Worm (Caenorhabditis elegans): Measurements from ENCODE around the gene arrd-15.

Gene arrd-15

ce11 chrIII:8911598-8912194 is 18.1 kb upstream of the arrd-15 start, which contains the start of gene tpk-1:
Gene tpk-1 (plus strand): TSS chrIII:8912144.
- TF ChIP-seq F10E7.11 (tag; optimal IDR thresholded peaks at IDR 0.05) (no peak), ztf-25 (GFP tag; IDR thresholded peaks at IDR 0.05) (no peak), T26A5.8 (tag; optimal IDR thresholded peaks at IDR 0.05) (no peak), pha-4 (tag; optimal IDR thresholded peaks at IDR 0.05) (no peak), Y53G8AR.9 (GFP tag; conservative IDR thresholded peaks at IDR 0.05) (0 out of 2 replicates have a peak, but pooled peaks have one; percentile 45), unc-130 (GFP tag; optimal IDR thresholded peaks at IDR 0.05) (no peak), egrh-3 (GFP tag; IDR thresholded peaks at IDR 0.05) (no peak), xnd-1 (tag; optimal IDR thresholded peaks at IDR 0.05) (no peak), lin-54 (GFP tag; optimal IDR thresholded peaks at IDR 0.05) (no peak), B0261.1 (tag; optimal IDR thresholded peaks at IDR 0.05) (no peak), lin-26 (GFP tag; IDR thresholded peaks at IDR 0.05) (no peak), atf-7 (tag; optimal IDR thresholded peaks at IDR 0.05) (peak; percentile 2), nfyb-1 (GFP tag; IDR thresholded peaks at IDR 0.05) (peak; percentile 51; the same call in 1 of the 2 replicates), dox-1 (GFP tag; IDR thresholded peaks at IDR 0.05) (no peak), repo-1 (tag; optimal IDR thresholded peaks at IDR 0.05) (no peak), Y95B8A.8 (GFP tag; IDR thresholded peaks at IDR 0.05) (no peak), madf-10 (tag; optimal IDR thresholded peaks at IDR 0.05) (no peak), lsy-27 (tag; optimal IDR thresholded peaks at IDR 0.05; ENCODE audit: borderline replicate concordance, insufficient read depth) (no peak), rcor-1 (GFP tag; IDR thresholded peaks at IDR 0.05) (no peak), ceh-27 (GFP tag; optimal IDR thresholded peaks at IDR 0.05) (no peak), ztf-26 (tag; optimal IDR thresholded peaks at IDR 0.05) (no peak), lin-40 (tag; optimal IDR thresholded peaks at IDR 0.05) (no peak)

ce11 chrIII:8913469-8913868 is 16.4 kb upstream of the arrd-15 start, which contains the start of gene trxr-2:
Gene trxr-2 (plus strand): TSS chrIII:8913769.
- TF ChIP-seq Y53F4B.3 (GFP tag; IDR thresholded peaks at IDR 0.05) (no peak), aptf-3 (GFP tag; IDR thresholded peaks at IDR 0.05) (no peak), dox-1 (GFP tag; IDR thresholded peaks at IDR 0.05) (no peak), tbx-9 (tag; optimal IDR thresholded peaks at IDR 0.05; ENCODE audit: borderline replicate concordance) (no peak), efl-1 (GFP tag; optimal IDR thresholded peaks at IDR 0.05) (no peak), nhr-27 (tag; optimal IDR thresholded peaks at IDR 0.05) (no peak)

ce11 chrIII:8917879-8918381 is 11.9 kb upstream of the arrd-15 start, which contains the start of gene cdc-25.3:
Gene cdc-25.3 (minus strand): TSS chrIII:8917929.
- peak; percentile 87 for TF ChIP-seq aptf-3 (GFP tag; IDR thresholded peaks at IDR 0.05)
- TF ChIP-seq tbx-9 (tag; optimal IDR thresholded peaks at IDR 0.05; ENCODE audit: borderline replicate concordance): no peak
- TF ChIP-seq F52B5.7 (tag; optimal IDR thresholded peaks at IDR 0.05): no peak
- no peak for TF ChIP-seq Y67H2A.10 (GFP tag; conservative IDR thresholded peaks at IDR 0.05)
- TF ChIP-seq mcd-1 (GFP tag; IDR thresholded peaks at IDR 0.05): no peak
- TF ChIP-seq madf-6 (GFP tag; IDR thresholded peaks at IDR 0.05): peak; percentile 85
- no peak for TF ChIP-seq zfh-2 (GFP tag; conservative IDR thresholded peaks at IDR 0.05)
- no peak for TF ChIP-seq T07F8.4 (tag; optimal IDR thresholded peaks at IDR 0.05)
- TF ChIP-seq aptf-2 (GFP tag; conservative IDR thresholded peaks at IDR 0.05): peak; percentile 99
- TF ChIP-seq mxl-1 (tag; optimal IDR thresholded peaks at IDR 0.05): no peak
- TF ChIP-seq xnd-1 (tag; optimal IDR thresholded peaks at IDR 0.05): peak; percentile 27
- 0 out of 2 replicates have a peak, but pooled peaks have one; percentile 13 for TF ChIP-seq ztf-25 (GFP tag; IDR thresholded peaks at IDR 0.05)
- peak; percentile 26; the same call in 1 of the 2 replicates for TF ChIP-seq hmg-1.2 (GFP tag; IDR thresholded peaks at IDR 0.05)
- TF ChIP-seq lin-26 (GFP tag; IDR thresholded peaks at IDR 0.05): no peak
- peak; percentile 17 for TF ChIP-seq dpl-1 (GFP tag; optimal IDR thresholded peaks at IDR 0.05)
- TF ChIP-seq snpc-4 (GFP tag; optimal IDR thresholded peaks at IDR 0.05): no peak
- no peak for TF ChIP-seq snpc-4 (tag; optimal IDR thresholded peaks at IDR 0.05)
- no peak for TF ChIP-seq B0336.3 (GFP tag; IDR thresholded peaks at IDR 0.05)
- TF ChIP-seq let-607 (tag; optimal IDR thresholded peaks at IDR 0.05): no peak
- TF ChIP-seq madf-8 (GFP tag; conservative IDR thresholded peaks at IDR 0.05): peak; percentile 27; the same call in 1 of the 2 replicates
- TF ChIP-seq F33H1.4 (GFP tag; IDR thresholded peaks at IDR 0.05): peak; percentile 26; the same call in 1 of the 2 replicates
- TF ChIP-seq efl-1 (GFP tag; optimal IDR thresholded peaks at IDR 0.05): peak; percentile 70
